Fruit fly (Drosophila melanogaster) whole organism, wandering third instar larva: Measurements from ENCODE around the gene Gs2.
A peak's percentile ranks its signal among the peaks of the same experiment; 100 is the strongest.

Source experiments
- GATAd ChIP-seq: sonication (Bioruptor generic); optimal IDR thresholded peaks from 2 replicates; lab custom pipeline; 2016; ENCODE audit warnings: missing biosample characterization, missing genetic modification characterization
- OdsH ChIP-seq: fragments of 200-800 bp; sonication (Bioruptor generic); optimal IDR thresholded peaks from 2 replicates; lab custom pipeline; 2016; ENCODE audit warnings: missing biosample characterization, mild to moderate bottlenecking, missing genetic modification characterization
- br ChIP-seq: fragments of 200-800 bp; sonication (Bioruptor generic); optimal IDR thresholded peaks from 2 replicates; lab custom pipeline; 2016; ENCODE audit warnings: missing biosample characterization, missing genetic modification characterization

DNA sequence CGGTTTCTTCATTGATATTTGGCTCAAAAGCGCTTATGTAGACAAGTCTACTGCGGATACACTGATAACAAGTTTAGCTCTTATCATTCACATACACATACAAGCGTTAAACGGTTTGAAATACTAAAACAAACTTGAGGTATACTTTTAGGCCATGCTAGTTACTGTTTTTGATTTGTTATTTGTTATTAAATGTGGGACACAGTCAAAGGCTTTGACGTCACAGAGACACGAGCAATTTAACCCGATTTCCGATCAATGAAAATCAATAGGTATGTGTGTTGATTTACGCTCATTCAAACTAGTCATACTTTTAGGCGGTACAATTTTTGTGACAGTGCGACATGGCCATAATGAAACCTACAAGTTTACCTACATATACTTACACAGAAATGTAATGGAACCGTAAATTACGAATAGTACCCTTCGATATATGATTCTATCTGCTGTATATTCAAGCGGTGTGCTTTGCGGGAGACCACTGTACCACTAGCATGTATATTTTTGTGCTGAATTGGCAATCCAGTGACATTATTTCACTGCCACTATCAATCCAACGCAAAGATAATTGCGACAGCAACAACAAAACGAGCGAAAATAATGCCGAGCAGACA lies 24.3 kb downstream of the Gs2 start:
- TF ChIP-seq br (GFP tag; lab: Kevin White, UChicago) (peak; percentile 84), OdsH (GFP tag; lab: Kevin White, UChicago) (peak; percentile 81), GATAd (GFP tag; lab: Kevin White, UChicago) (peak; percentile 27)
